Worm (Caenorhabditis elegans) whole organism, L1 larva: ENCODE results near the gene Y43D4A.6.

Experiments used
- ama-1 ChIP-seq: fragments of 150-350 bp; optimal IDR thresholded peaks from 2 replicates; lab custom pipeline; 2014
- ceh-88 ChIP-seq: fragments of 200-800 bp; sonication (Bioruptor generic); IDR thresholded peaks from 2 replicates; pipeline ENCODE4 v1.3.6; 2022; ENCODE audit warnings: missing genetic modification characterization, missing compliant biosample characterization
- efl-1 ChIP-seq, 4 experiments: fragments of 150-350 bp; optimal IDR thresholded peaks in 3 of 4; peaks in 1 of 4; 1 replicate in 1 of 4; 2 replicates in 3 of 4; lab custom pipeline; 2014; ENCODE audit warnings: missing biosample characterization in 2 of 4, missing genetic modification characterization in 2 of 4, missing genetic modification reagents in 2 of 4
- egl-27 ChIP-seq, 2 experiments: fragments of 150-350 bp in 1 of 2; sonication (generic microtip); optimal IDR thresholded peaks; 3 replicates each; lab custom pipeline; 2017 to 2018; ENCODE audit warnings: missing biosample characterization in 2 of 2, missing genetic modification characterization in 2 of 2, missing genetic modification reagents in 2 of 2
- nhr-28 ChIP-seq: fragments of 150-350 bp; optimal IDR thresholded peaks from 2 replicates; lab custom pipeline; 2014; ENCODE audit warnings: missing biosample characterization, missing genetic modification characterization
- nhr-90 ChIP-seq: sonication (generic microtip); optimal IDR thresholded peaks from 2 replicates; lab custom pipeline; 2016; ENCODE audit warnings: mild to moderate bottlenecking, missing genetic modification characterization, missing compliant biosample characterization; ENCODE audit not compliant: poor library complexity
- sox-4 ChIP-seq: sonication (generic microtip); optimal IDR thresholded peaks from 2 replicates; lab custom pipeline; 2016; ENCODE audit warnings: missing genetic modification characterization, missing compliant biosample characterization

DNA sequence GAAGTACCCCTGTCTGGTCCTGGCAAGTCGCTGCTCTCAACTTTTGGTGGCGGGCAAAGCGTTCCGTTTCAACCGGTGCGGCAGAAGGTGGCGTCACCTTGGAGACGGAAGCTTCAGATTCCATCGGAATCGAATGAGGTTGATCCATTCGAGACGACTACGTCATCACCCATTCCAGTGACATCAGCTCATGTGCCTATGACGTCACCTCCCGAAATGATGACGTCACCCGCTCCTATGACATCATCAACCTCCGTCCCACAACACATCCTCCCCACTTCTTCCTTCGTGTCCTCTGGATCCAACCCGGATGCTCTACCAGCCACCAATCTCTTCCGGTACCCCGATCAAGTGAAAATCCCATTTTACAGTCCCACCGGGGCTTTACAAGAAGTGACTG is 10.2 kb upstream of the Y43D4A.6 start:
- TF ChIP-seq efl-1 (optimal IDR thresholded peaks at IDR 0.05; lab: Kevin White, UChicago) (no peak), efl-1 (GFP tag; optimal IDR thresholded peaks at IDR 0.05 in 1 of 2; lab: Kevin White, UChicago) (no peak), ama-1 (no peak), egl-27 (tag; optimal IDR thresholded peaks at IDR 0.05; lab: Kevin White, UChicago) (no peak), nhr-90 (tag; lab: Kevin White, UChicago) (no peak), sox-4 (tag; lab: Kevin White, UChicago) (no peak), ceh-88 (GFP tag; lab: Robert Waterston, UW) (no peak), nhr-28 (tag; lab: Kevin White, UChicago) (no peak)
